Fruit fly (Drosophila melanogaster) S2 (cell line): ENCODE data around the gene CG6661.

Source experiments
- CG8478 ChIP-seq: fragments of >200 bp; optimal IDR thresholded peaks from 2 replicates; lab custom pipeline; 2018
- CTCF ChIP-seq, 2 experiments: fragments of >200 bp; optimal IDR thresholded peaks; 2 replicates each; lab custom pipeline; 2018

- TF ChIP-seq CG8478 (lab: Kevin White, UChicago) (no peak), CTCF (optimal IDR thresholded peaks at IDR 0.05; lab: Kevin White, UChicago) (no peak)
These were observed 3.4 kb downstream of the CG6661 start for dm6 chr3L:14037655-14038644.
